Worm (Caenorhabditis elegans) whole organism, late embryonic: Measurements from ENCODE around the gene F56D2.8.

Source experiments
- ahr-1 ChIP-seq: sonication (generic microtip); optimal IDR thresholded peaks from 2 replicates; lab custom pipeline; 2016; ENCODE audit warnings: missing genetic modification characterization, missing compliant biosample characterization
- ama-1 ChIP-seq: fragments of 150-350 bp; optimal IDR thresholded peaks from 2 replicates; lab custom pipeline; 2014
- ceh-45 ChIP-seq: fragments of 200-800 bp; sonication (Bioruptor generic); IDR thresholded peaks from 2 replicates; pipeline ENCODE4 v1.3.6; 2022; ENCODE audit warnings: missing genetic modification reagents, missing genetic modification characterization, missing compliant biosample characterization
- dmd-4 ChIP-seq: sonication (generic microtip); optimal IDR thresholded peaks from 2 replicates; lab custom pipeline; 2016; ENCODE audit warnings: borderline replicate concordance, missing genetic modification characterization, missing compliant biosample characterization
- mec-3 ChIP-seq: sonication (generic microtip); optimal IDR thresholded peaks from 2 replicates; lab custom pipeline; 2016; ENCODE audit warnings: borderline replicate concordance, missing genetic modification characterization, missing compliant biosample characterization
- nhr-11 ChIP-seq: fragments of 150-350 bp; optimal IDR thresholded peaks from 2 replicates; lab custom pipeline; 2014; ENCODE audit warnings: missing biosample characterization, missing genetic modification characterization
- odd-2 ChIP-seq: sonication (generic microtip); optimal IDR thresholded peaks from 2 replicates; lab custom pipeline; 2017; ENCODE audit warnings: antibody characterized with exemption, mild to moderate bottlenecking, missing genetic modification characterization, missing compliant biosample characterization
- pha-4 ChIP-seq: fragments of 150-350 bp; optimal IDR thresholded peaks from 2 replicates; lab custom pipeline; 2018; ENCODE audit warnings: missing biosample characterization, missing genetic modification reagents, missing genetic modification characterization
- pros-1 ChIP-seq: fragments of 150-350 bp; optimal IDR thresholded peaks from 2 replicates; lab custom pipeline; 2014; ENCODE audit warnings: missing biosample characterization, missing genetic modification reagents, missing genetic modification characterization
- ref-2 ChIP-seq: sonication (generic microtip); optimal IDR thresholded peaks from 2 replicates; lab custom pipeline; 2016; ENCODE audit warnings: missing genetic modification characterization, missing compliant biosample characterization
- tbx-2 ChIP-seq: sonication (generic microtip); optimal IDR thresholded peaks from 2 replicates; lab custom pipeline; 2016; ENCODE audit warnings: missing genetic modification characterization, missing compliant biosample characterization
- tbx-7 ChIP-seq: sonication (generic microtip); optimal IDR thresholded peaks from 2 replicates; lab custom pipeline; 2016; ENCODE audit warnings: missing genotype, missing genetic modification characterization, missing compliant biosample characterization

DNA sequence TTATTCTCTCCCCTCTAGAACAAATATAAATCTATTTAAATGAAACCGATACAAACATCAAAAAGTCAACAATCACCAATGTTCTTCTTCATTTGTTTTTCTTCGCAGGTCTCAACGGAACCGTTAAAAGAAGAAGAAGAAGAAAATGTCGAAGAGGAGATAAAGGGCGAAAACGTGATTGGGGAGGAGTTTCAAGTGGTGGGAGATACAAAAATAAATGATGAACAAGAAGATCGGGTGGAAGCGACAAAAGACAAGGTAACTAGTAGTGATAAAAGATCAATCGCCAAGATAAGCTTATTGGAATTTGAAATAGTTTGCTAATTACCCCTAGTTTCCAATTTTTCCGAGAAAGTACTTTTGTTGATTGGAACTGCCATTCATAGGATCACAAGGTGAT lies 32.5 kb downstream of the F56D2.8 start:
- TF ChIP-seq ama-1 (lab: Kevin White, UChicago) = no peak
- TF ChIP-seq pha-4 (tag; lab: Kevin White, UChicago) = no peak
- TF ChIP-seq tbx-2 = no peak
- TF ChIP-seq tbx-7 (tag; lab: Kevin White, UChicago) = no peak
- no peak for TF ChIP-seq ceh-45
- TF ChIP-seq ahr-1 (tag; lab: Kevin White, UChicago) = no peak
- no peak for TF ChIP-seq pros-1 (tag; lab: Kevin White, UChicago)
- TF ChIP-seq mec-3 (tag; lab: Kevin White, UChicago) = no peak
- no peak for TF ChIP-seq dmd-4 (tag; lab: Kevin White, UChicago)
- no peak for TF ChIP-seq odd-2
- TF ChIP-seq ref-2 (tag; lab: Kevin White, UChicago) = no peak
- no peak for TF ChIP-seq nhr-11
